Fruit fly (Drosophila melanogaster) whole organism, prepupa: Measurements from ENCODE around the gene FucT6.

Source experiments
- Blimp-1 ChIP-seq: fragments of 200-800 bp; sonication (Bioruptor generic); optimal IDR thresholded peaks from 3 replicates; lab custom pipeline; 2017; ENCODE audit warnings: missing biosample characterization, missing genetic modification characterization, mild to moderate bottlenecking, moderate library complexity, missing genetic modification reagents
- CG10631 ChIP-seq: fragments of 200-800 bp; sonication (Bioruptor generic); optimal IDR thresholded peaks from 2 replicates; lab custom pipeline; 2016; ENCODE audit warnings: missing biosample characterization, missing genetic modification characterization
- CG10669 ChIP-seq: fragments of 200-800 bp; sonication (Bioruptor generic); optimal IDR thresholded peaks from 3 replicates; lab custom pipeline; 2018; ENCODE audit warnings: missing biosample characterization, mild to moderate bottlenecking, missing genetic modification characterization, moderate library complexity
- CG11294 ChIP-seq: fragments of 200-800 bp; sonication (Bioruptor generic); IDR thresholded peaks from 2 replicates; pipeline ENCODE4 v1.3.6; 2022; ENCODE audit warnings: missing biosample characterization, missing genetic modification characterization
- CG11762 ChIP-seq: fragments of 200-800 bp; sonication (Bioruptor generic); optimal IDR thresholded peaks from 3 replicates; lab custom pipeline; 2016; ENCODE audit warnings: missing biosample characterization, missing genetic modification characterization; ENCODE audit not compliant: insufficient read depth
- CG11902 ChIP-seq: fragments of 200-800 bp; sonication (Bioruptor generic); optimal IDR thresholded peaks from 3 replicates; lab custom pipeline; 2016; ENCODE audit warnings: missing biosample characterization, missing genetic modification characterization
- CG3032 ChIP-seq: fragments of 200-800 bp; optimal IDR thresholded peaks from 2 replicates; lab custom pipeline; 2019; ENCODE audit warnings: missing biosample characterization, mild to moderate bottlenecking, missing genetic modification characterization, moderate library complexity
- CG31627 ChIP-seq: fragments of 200-800 bp; sonication (Bioruptor generic); optimal IDR thresholded peaks from 3 replicates; lab custom pipeline; 2016; ENCODE audit warnings: missing biosample characterization, missing genetic modification characterization
- CG34406 ChIP-seq: fragments of 200-800 bp; sonication (Bioruptor generic); optimal IDR thresholded peaks from 3 replicates; lab custom pipeline; 2016; ENCODE audit warnings: missing biosample characterization, missing genetic modification characterization
- CG4318 ChIP-seq: fragments of 200-800 bp; sonication (Bioruptor generic); optimal IDR thresholded peaks from 3 replicates; lab custom pipeline; 2017; ENCODE audit warnings: missing biosample characterization, mild to moderate bottlenecking, missing genetic modification characterization
- CG6163 ChIP-seq: fragments of 200-800 bp; sonication (Bioruptor generic); IDR thresholded peaks from 3 replicates; pipeline ENCODE4 v1.3.6; 2022; ENCODE audit warnings: missing biosample characterization, missing genetic modification characterization
- CG6792 ChIP-seq: fragments of 200-800 bp; sonication (Bioruptor generic); optimal IDR thresholded peaks from 3 replicates; lab custom pipeline; 2016; ENCODE audit warnings: missing biosample characterization, missing genetic modification characterization
- CG6808 ChIP-seq: fragments of 200-800 bp; sonication (Bioruptor generic); optimal IDR thresholded peaks from 3 replicates; lab custom pipeline; 2017; ENCODE audit warnings: missing biosample characterization, missing genetic modification characterization, mild to moderate bottlenecking, moderate library complexity, missing genetic modification reagents
- CG6854 ChIP-seq: fragments of 200-800 bp; sonication (Bioruptor generic); optimal IDR thresholded peaks from 2 replicates; lab custom pipeline; 2017; ENCODE audit warnings: missing biosample characterization, mild to moderate bottlenecking, missing genetic modification characterization
- CG7368 ChIP-seq: fragments of 200-800 bp; sonication (Bioruptor generic); optimal IDR thresholded peaks from 3 replicates; lab custom pipeline; 2016; ENCODE audit warnings: missing biosample characterization, missing genetic modification characterization
- CG8119 ChIP-seq: fragments of 200-800 bp; sonication (Bioruptor generic); IDR thresholded peaks from 3 replicates; pipeline ENCODE4 v1.3.6; 2022; ENCODE audit warnings: missing biosample characterization, missing genetic modification characterization
- CG8319 ChIP-seq: fragments of 200-800 bp; sonication (Bioruptor generic); optimal IDR thresholded peaks from 3 replicates; lab custom pipeline; 2016; ENCODE audit warnings: missing biosample characterization, missing genetic modification characterization
- CG9139 ChIP-seq: fragments of 200-800 bp; sonication (Bioruptor generic); optimal IDR thresholded peaks from 3 replicates; lab custom pipeline; 2017; ENCODE audit warnings: missing biosample characterization, mild to moderate bottlenecking, missing genetic modification characterization
- Eip75B ChIP-seq: fragments of 200-800 bp; sonication (Bioruptor generic); optimal IDR thresholded peaks from 3 replicates; lab custom pipeline; 2016; ENCODE audit warnings: missing biosample characterization, missing genetic modification characterization
- Eip78C ChIP-seq: fragments of 200-800 bp; sonication (Bioruptor generic); peaks from one replicate; lab custom pipeline; 2016; ENCODE audit warnings: missing biosample characterization, missing genetic modification characterization
- Eip93F ChIP-seq: fragments of 200-800 bp; sonication (Bioruptor generic); optimal IDR thresholded peaks from 2 replicates; lab custom pipeline; 2016; ENCODE audit warnings: missing biosample characterization, mild to moderate bottlenecking, missing genetic modification characterization
- Gug ChIP-seq: fragments of 200-800 bp; sonication (Bioruptor generic); IDR thresholded peaks from 2 replicates; pipeline ENCODE4 v1.3.6; 2022; ENCODE audit warnings: missing biosample characterization, missing genetic modification characterization
- Hr4 ChIP-seq: fragments of 200-800 bp; sonication (Bioruptor generic); optimal IDR thresholded peaks from 3 replicates; lab custom pipeline; 2016; ENCODE audit warnings: missing biosample characterization, missing genetic modification characterization
- Lpt ChIP-seq: fragments of 200-800 bp; sonication (Bioruptor generic); optimal IDR thresholded peaks from 3 replicates; lab custom pipeline; 2016; ENCODE audit warnings: missing biosample characterization, missing genetic modification characterization
- Met ChIP-seq: fragments of 200-800 bp; sonication (Bioruptor generic); optimal IDR thresholded peaks from 3 replicates; lab custom pipeline; 2016; ENCODE audit warnings: missing biosample characterization, missing genetic modification characterization
- OdsH ChIP-seq: fragments of 200-800 bp; sonication (Bioruptor generic); optimal IDR thresholded peaks from 3 replicates; lab custom pipeline; 2016; ENCODE audit warnings: missing biosample characterization, missing genetic modification characterization
- Smox ChIP-seq: fragments of 200-800 bp; sonication (Bioruptor generic); optimal IDR thresholded peaks from 3 replicates; lab custom pipeline; 2016; ENCODE audit warnings: missing biosample characterization, missing genetic modification characterization
- Sox102F ChIP-seq: fragments of 200-800 bp; sonication (Bioruptor generic); optimal IDR thresholded peaks from 2 replicates; lab custom pipeline; 2016; ENCODE audit warnings: missing biosample characterization, mild to moderate bottlenecking, missing genetic modification characterization
- Sox14 ChIP-seq: fragments of 200-800 bp; sonication (Bioruptor generic); optimal IDR thresholded peaks from 3 replicates; lab custom pipeline; 2016; ENCODE audit warnings: missing biosample characterization, missing genetic modification characterization
- Sox15 ChIP-seq: fragments of 200-800 bp; sonication (Bioruptor generic); optimal IDR thresholded peaks from 3 replicates; lab custom pipeline; 2016; ENCODE audit warnings: missing biosample characterization, missing genetic modification characterization
- achi ChIP-seq: fragments of 200-800 bp; sonication (Bioruptor generic); optimal IDR thresholded peaks from 3 replicates; lab custom pipeline; 2016; ENCODE audit warnings: missing biosample characterization, missing genetic modification characterization
- acj6 ChIP-seq: fragments of 200-800 bp; sonication (Bioruptor generic); optimal IDR thresholded peaks from 3 replicates; lab custom pipeline; 2016; ENCODE audit warnings: missing biosample characterization, missing genetic modification characterization
- cyc ChIP-seq: fragments of 200-800 bp; sonication (Bioruptor generic); optimal IDR thresholded peaks from 3 replicates; lab custom pipeline; 2016; ENCODE audit warnings: missing biosample characterization, missing genetic modification characterization
- dsx ChIP-seq: fragments of 200-800 bp; optimal IDR thresholded peaks from 3 replicates; lab custom pipeline; 2019; ENCODE audit warnings: missing biosample characterization, mild to moderate bottlenecking, missing genetic modification characterization, moderate library complexity; ENCODE audit not compliant: poor library complexity, severe bottlenecking
- eg ChIP-seq: fragments of 200-800 bp; sonication (Bioruptor generic); IDR thresholded peaks from 3 replicates; pipeline ENCODE4 v1.3.6; 2022; ENCODE audit warnings: missing biosample characterization, missing genetic modification characterization
- esn ChIP-seq: fragments of 200-800 bp; sonication (Bioruptor generic); optimal IDR thresholded peaks from 2 replicates; lab custom pipeline; 2016; ENCODE audit warnings: missing biosample characterization, mild to moderate bottlenecking, missing genetic modification characterization, moderate library complexity
- fd59A ChIP-seq: fragments of 200-800 bp; sonication (Bioruptor generic); optimal IDR thresholded peaks from 2 replicates; lab custom pipeline; 2017; ENCODE audit warnings: missing biosample characterization, mild to moderate bottlenecking, missing genetic modification characterization, missing genetic modification reagents
- fd85E ChIP-seq: fragments of 200-800 bp; sonication (Bioruptor generic); optimal IDR thresholded peaks from 3 replicates; lab custom pipeline; 2016; ENCODE audit warnings: missing biosample characterization, missing genetic modification characterization
- fkh ChIP-seq: fragments of 200-800 bp; sonication (Bioruptor generic); optimal IDR thresholded peaks from 3 replicates; lab custom pipeline; 2017; ENCODE audit warnings: missing biosample characterization, mild to moderate bottlenecking, missing genetic modification characterization, moderate library complexity
- net ChIP-seq: fragments of 200-800 bp; sonication (Bioruptor generic); optimal IDR thresholded peaks from 3 replicates; lab custom pipeline; 2016; ENCODE audit warnings: missing biosample characterization, missing genetic modification characterization
- pdm3 ChIP-seq: fragments of 200-800 bp; sonication (Bioruptor generic); optimal IDR thresholded peaks from 3 replicates; lab custom pipeline; 2016; ENCODE audit warnings: missing biosample characterization, missing genetic modification characterization
- salr ChIP-seq, 2 experiments: fragments of 200-800 bp; sonication (Bioruptor generic); optimal IDR thresholded peaks; 3 replicates each; lab custom pipeline; 2016 to 2018; ENCODE audit warnings: missing biosample characterization in 2 of 2, missing genetic modification characterization in 2 of 2, mild to moderate bottlenecking in 1 of 2
- svp ChIP-seq: fragments of 200-800 bp; sonication (Bioruptor generic); peaks from one replicate; lab custom pipeline; 2016; ENCODE audit warnings: missing biosample characterization, missing genetic modification characterization
- vri ChIP-seq: fragments of 200-800 bp; sonication (Bioruptor generic); optimal IDR thresholded peaks from 3 replicates; lab custom pipeline; 2016; ENCODE audit warnings: missing biosample characterization, mild to moderate bottlenecking, missing genetic modification characterization

The FucT6 gene

dm6 chrX:11687666-11688492, 21.9 kb downstream of the FucT6 start (continued):
- TF ChIP-seq Hr4 (GFP tag; lab: Kevin White, UChicago): no peak
- TF ChIP-seq CG6163: no peak

- TF ChIP-seq Blimp-1 (GFP tag; lab: Kevin White, UChicago): peak; percentile 52
- no peak for TF ChIP-seq fkh (GFP tag; lab: Kevin White, UChicago)
- TF ChIP-seq Gug (GFP tag; lab: Robert Waterston, UW): 0 out of 2 replicates have a peak, but pooled peaks have one; percentile 9
- TF ChIP-seq CG6808: peak; percentile 5
- no peak for TF ChIP-seq CG34406 (GFP tag; lab: Kevin White, UChicago)
- TF ChIP-seq Eip78C (GFP tag; lab: Kevin White, UChicago): peak; percentile 41
- TF ChIP-seq vri: no peak
- TF ChIP-seq svp: peak; percentile 65
Measured at dm6 chrX:11686675-11687074, 23.1 kb downstream of the FucT6 start.

dm6 chrX:11685918-11686640, 23.7 kb downstream of the FucT6 start:
- TF ChIP-seq acj6 (GFP tag; lab: Kevin White, UChicago): peak; percentile 81
- peak; percentile 66 for TF ChIP-seq Sox14 (GFP tag; lab: Kevin White, UChicago)
- TF ChIP-seq pdm3 (GFP tag; lab: Kevin White, UChicago): peak; percentile 78
- TF ChIP-seq cyc (GFP tag; lab: Kevin White, UChicago): peak; percentile 69
- peak; percentile 76 for TF ChIP-seq CG8119 (GFP tag; lab: Robert Waterston, UW)
- TF ChIP-seq Eip93F (GFP tag; lab: Kevin White, UChicago): peak; percentile 59
- TF ChIP-seq CG6808: peak; percentile 87
- peak; percentile 82 for TF ChIP-seq Smox (GFP tag; lab: Kevin White, UChicago)
- TF ChIP-seq CG31627 (GFP tag; lab: Kevin White, UChicago): peak; percentile 67
- TF ChIP-seq CG11294: no peak
- no peak for TF ChIP-seq fd85E (GFP tag; lab: Kevin White, UChicago)
- peak; percentile 43 for TF ChIP-seq CG4318 (GFP tag; lab: Kevin White, UChicago)
- TF ChIP-seq CG6792 (GFP tag; lab: Kevin White, UChicago): peak; percentile 79
- TF ChIP-seq CG11902: peak; percentile 55
- TF ChIP-seq CG11762 (GFP tag; lab: Kevin White, UChicago): peak; percentile 56
- peak; percentile 31 for TF ChIP-seq CG6854
- TF ChIP-seq Lpt (GFP tag; lab: Kevin White, UChicago): peak; percentile 67
- TF ChIP-seq Eip75B (GFP tag; lab: Kevin White, UChicago): peak; percentile 69
- peak; percentile 68 for TF ChIP-seq CG7368 (GFP tag; lab: Kevin White, UChicago)
- peak; percentile 94 for TF ChIP-seq fkh (GFP tag; lab: Kevin White, UChicago)
- peak; percentile 22 for TF ChIP-seq Hr4 (GFP tag; lab: Kevin White, UChicago)
- peak; percentile 90 for TF ChIP-seq CG10631 (GFP tag; lab: Kevin White, UChicago)
- TF ChIP-seq Sox15 (GFP tag; lab: Kevin White, UChicago): peak; percentile 54
- peak; percentile 60 for TF ChIP-seq CG9139
- peak; percentile 82 for TF ChIP-seq OdsH (GFP tag; lab: Kevin White, UChicago)
- peak; percentile 86 for TF ChIP-seq CG10669 (GFP tag; lab: Kevin White, UChicago)
- TF ChIP-seq Sox102F (GFP tag; lab: Kevin White, UChicago): peak; percentile 70
- no peak for TF ChIP-seq Met (GFP tag; lab: Kevin White, UChicago)
- TF ChIP-seq salr (GFP tag; optimal IDR thresholded peaks at IDR 0.05; lab: Kevin White, UChicago): peak; percentile 48 to 72
- peak; percentile 59 for TF ChIP-seq net (GFP tag; lab: Kevin White, UChicago)
- peak; percentile 80 for TF ChIP-seq svp
- TF ChIP-seq achi (GFP tag; lab: Kevin White, UChicago): peak; percentile 83
- peak; percentile 65 for TF ChIP-seq CG8319
- TF ChIP-seq dsx (GFP tag; lab: Kevin White, UChicago): peak; percentile 79
- no peak for TF ChIP-seq eg
- TF ChIP-seq esn (GFP tag; lab: Kevin White, UChicago): peak; percentile 86
- TF ChIP-seq Gug (GFP tag; lab: Robert Waterston, UW): no peak
- TF ChIP-seq CG3032: peak; percentile 87
- TF ChIP-seq fd59A (GFP tag; lab: Kevin White, UChicago): peak; percentile 87
- TF ChIP-seq CG34406 (GFP tag; lab: Kevin White, UChicago): peak; percentile 81
